Worm (Caenorhabditis elegans) whole organism, late embryonic: ENCODE data around the gene F27B3.6.

Experiments used
- C08G9.2 ChIP-seq: sonication (generic microtip); optimal IDR thresholded peaks from 2 replicates; lab custom pipeline; 2016; ENCODE audit warnings: mild to moderate bottlenecking, missing genetic modification characterization, moderate library complexity, missing compliant biosample characterization
- K09A11.1 ChIP-seq: sonication (generic microtip); optimal IDR thresholded peaks from 2 replicates; lab custom pipeline; 2017; ENCODE audit warnings: antibody characterized with exemption, mild to moderate bottlenecking, missing genetic modification characterization, missing compliant biosample characterization; ENCODE audit not compliant: insufficient read depth
- Y22D7AL.16 ChIP-seq: sonication (generic microtip); optimal IDR thresholded peaks from 2 replicates; lab custom pipeline; 2016; ENCODE audit warnings: missing genetic modification characterization, missing compliant biosample characterization
- ceh-14 ChIP-seq: sonication (generic microtip); optimal IDR thresholded peaks from 2 replicates; lab custom pipeline; 2016; ENCODE audit warnings: missing genotype, missing genetic modification characterization, missing compliant biosample characterization
- ceh-18 ChIP-seq: sonication (generic microtip); optimal IDR thresholded peaks from 2 replicates; lab custom pipeline; 2016; ENCODE audit warnings: missing genetic modification characterization, missing compliant biosample characterization
- ceh-2 ChIP-seq: sonication (generic microtip); optimal IDR thresholded peaks from 2 replicates; lab custom pipeline; 2016; ENCODE audit warnings: missing genotype, missing genetic modification characterization, missing compliant biosample characterization
- ceh-22 ChIP-seq: sonication (generic microtip); optimal IDR thresholded peaks from 2 replicates; lab custom pipeline; 2017; ENCODE audit warnings: missing biosample characterization, missing genetic modification characterization
- ceh-30 ChIP-seq: fragments of 150-350 bp; optimal IDR thresholded peaks from 2 replicates; lab custom pipeline; 2014; ENCODE audit warnings: missing biosample characterization, missing genetic modification characterization
- ceh-31 ChIP-seq: sonication (generic microtip); optimal IDR thresholded peaks from 2 replicates; lab custom pipeline; 2016; ENCODE audit warnings: missing genetic modification characterization, missing compliant biosample characterization
- ceh-34 ChIP-seq: sonication (generic microtip); optimal IDR thresholded peaks from 2 replicates; lab custom pipeline; 2016; ENCODE audit warnings: mild to moderate bottlenecking, missing genetic modification characterization, missing compliant biosample characterization
- ceh-45 ChIP-seq: fragments of 200-800 bp; sonication (Bioruptor generic); IDR thresholded peaks from 2 replicates; pipeline ENCODE4 v1.3.6; 2022; ENCODE audit warnings: missing genetic modification reagents, missing genetic modification characterization, missing compliant biosample characterization
- ceh-6 ChIP-seq: fragments of 200-800 bp; sonication (Bioruptor generic); optimal IDR thresholded peaks from 2 replicates; lab custom pipeline; 2018; ENCODE audit warnings: mild to moderate bottlenecking, missing genetic modification characterization, missing compliant biosample characterization
- elt-2 ChIP-seq: sonication (generic microtip); optimal IDR thresholded peaks from 2 replicates; lab custom pipeline; 2016; ENCODE audit warnings: missing genetic modification reagents, missing genetic modification characterization, missing compliant biosample characterization
- elt-4 ChIP-seq: sonication (generic microtip); optimal IDR thresholded peaks from 2 replicates; lab custom pipeline; 2016; ENCODE audit warnings: missing genetic modification characterization, missing compliant biosample characterization
- eyg-1 ChIP-seq: sonication (generic microtip); optimal IDR thresholded peaks from 2 replicates; lab custom pipeline; 2016; ENCODE audit warnings: missing genotype, missing genetic modification characterization, missing compliant biosample characterization
- fkh-10 ChIP-seq: fragments of 150-350 bp; optimal IDR thresholded peaks from 2 replicates; lab custom pipeline; 2014; ENCODE audit warnings: missing biosample characterization, missing genetic modification reagents, missing genetic modification characterization
- gmeb-2 ChIP-seq: sonication (generic microtip); optimal IDR thresholded peaks from 2 replicates; lab custom pipeline; 2016; ENCODE audit warnings: missing genetic modification characterization, inconsistent platforms, missing compliant biosample characterization
- hlh-13 ChIP-seq: fragments of 200-800 bp; sonication (Bioruptor generic); optimal IDR thresholded peaks from 2 replicates; lab custom pipeline; 2018; ENCODE audit warnings: mild to moderate bottlenecking, missing genetic modification characterization, missing compliant biosample characterization
- lin-11 ChIP-seq: fragments of 200-800 bp; sonication (Bioruptor generic); optimal IDR thresholded peaks from 2 replicates; lab custom pipeline; 2018; ENCODE audit warnings: mild to moderate bottlenecking, missing genetic modification characterization, missing compliant biosample characterization
- nfya-1 ChIP-seq: sonication (generic microtip); optimal IDR thresholded peaks from 2 replicates; lab custom pipeline; 2017; ENCODE audit warnings: missing genetic modification characterization, mild to moderate bottlenecking, missing compliant biosample characterization, antibody characterized with exemption, moderate library complexity
- nhr-11 ChIP-seq: fragments of 150-350 bp; optimal IDR thresholded peaks from 2 replicates; lab custom pipeline; 2014; ENCODE audit warnings: missing biosample characterization, missing genetic modification characterization
- pat-9 ChIP-seq: fragments of 200-800 bp; sonication (Bioruptor generic); optimal IDR thresholded peaks from 2 replicates; lab custom pipeline; 2018; ENCODE audit warnings: mild to moderate bottlenecking, missing genetic modification characterization, moderate library complexity, missing compliant biosample characterization
- pax-1 ChIP-seq: fragments of 150-350 bp; optimal IDR thresholded peaks from 2 replicates; lab custom pipeline; 2014; ENCODE audit warnings: missing biosample characterization, missing genetic modification characterization
- ref-2 ChIP-seq: sonication (generic microtip); optimal IDR thresholded peaks from 2 replicates; lab custom pipeline; 2016; ENCODE audit warnings: missing genetic modification characterization, missing compliant biosample characterization
- rnt-1 ChIP-seq: sonication (generic microtip); optimal IDR thresholded peaks from 2 replicates; lab custom pipeline; 2016; ENCODE audit warnings: missing genetic modification characterization, missing compliant biosample characterization
- sdc-2 ChIP-seq: sonication (generic microtip); optimal IDR thresholded peaks from 2 replicates; lab custom pipeline; 2016; ENCODE audit warnings: missing genotype, missing genetic modification characterization, missing compliant biosample characterization
- sox-4 ChIP-seq: sonication (generic microtip); optimal IDR thresholded peaks from 2 replicates; lab custom pipeline; 2017; ENCODE audit warnings: mild to moderate bottlenecking, missing genetic modification characterization, inconsistent platforms, missing compliant biosample characterization
- syd-9 ChIP-seq: sonication (generic microtip); optimal IDR thresholded peaks from 2 replicates; lab custom pipeline; 2016; ENCODE audit warnings: mild to moderate bottlenecking, missing genetic modification characterization, moderate library complexity, missing compliant biosample characterization
- tbx-2 ChIP-seq: sonication (generic microtip); optimal IDR thresholded peaks from 2 replicates; lab custom pipeline; 2016; ENCODE audit warnings: missing genetic modification characterization, missing compliant biosample characterization
- tbx-7 ChIP-seq: sonication (generic microtip); optimal IDR thresholded peaks from 2 replicates; lab custom pipeline; 2016; ENCODE audit warnings: missing genotype, missing genetic modification characterization, missing compliant biosample characterization
- unc-3 ChIP-seq, 2 experiments: fragments of 200-800 bp in 1 of 2; sonication (Bioruptor generic) in 1 of 2; sonication (generic microtip) in 1 of 2; conservative IDR thresholded peaks in 1 of 2; optimal IDR thresholded peaks in 1 of 2; 2 replicates each; pipeline versions ENCODE4 v1.3.6 to Lab custom; 2016 to 2022; ENCODE audit warnings: missing compliant biosample characterization in 2 of 2, missing genetic modification characterization in 2 of 2, missing genetic modification reagents in 1 of 2
- unc-42 ChIP-seq: sonication (generic microtip); optimal IDR thresholded peaks from 2 replicates; lab custom pipeline; 2016; ENCODE audit warnings: missing genotype, missing genetic modification characterization, missing compliant biosample characterization
- unc-55 ChIP-seq: sonication (generic microtip); optimal IDR thresholded peaks from 2 replicates; lab custom pipeline; 2017; ENCODE audit warnings: missing biosample characterization, missing genetic modification reagents, missing genetic modification characterization
- ztf-16 ChIP-seq: sonication (generic microtip); optimal IDR thresholded peaks from 2 replicates; lab custom pipeline; 2017; ENCODE audit warnings: missing genetic modification characterization, missing compliant biosample characterization

F27B3.6 gene

ce11 chrIII:6532647-6533046 lies 45.8 kb downstream of the F27B3.6 start, which contains the start of gene srxa-5:
Gene srxa-5, plus strand, starts transcription at chrIII:6532947.
- no peak for TF ChIP-seq pat-9 (tag; lab: Kevin White, UChicago)
- TF ChIP-seq syd-9 = no peak
- TF ChIP-seq nfya-1 (tag; lab: Kevin White, UChicago) = no peak
- no peak for TF ChIP-seq lin-11 (tag; lab: Kevin White, UChicago)
- no peak for TF ChIP-seq ceh-22 (tag; lab: Kevin White, UChicago)
- TF ChIP-seq sdc-2 (tag; lab: Kevin White, UChicago) = no peak
- no peak for TF ChIP-seq sox-4 (tag; lab: Kevin White, UChicago)
- TF ChIP-seq ceh-31 (tag; lab: Kevin White, UChicago) = no peak
- TF ChIP-seq tbx-7 (tag; lab: Kevin White, UChicago) = no peak
- TF ChIP-seq nhr-11 (tag; lab: Kevin White, UChicago) = no peak
- no peak for TF ChIP-seq K09A11.1
- TF ChIP-seq tbx-2 = no peak
- TF ChIP-seq gmeb-2 (tag; lab: Kevin White, UChicago) = no peak
- TF ChIP-seq rnt-1 (tag; lab: Kevin White, UChicago) = no peak
- TF ChIP-seq eyg-1 (tag; lab: Kevin White, UChicago) = no peak

- TF ChIP-seq C08G9.2 (no peak), unc-42 (no peak), eyg-1 (tag; lab: Kevin White, UChicago) (no peak), ceh-2 (tag; lab: Kevin White, UChicago) (no peak), ceh-31 (tag; lab: Kevin White, UChicago) (no peak), hlh-13 (GFP tag; lab: Kevin White, UChicago) (no peak), ceh-30 (no peak), elt-4 (tag; lab: Kevin White, UChicago) (no peak), elt-2 (tag; lab: Kevin White, UChicago) (no peak), sdc-2 (tag; lab: Kevin White, UChicago) (no peak), ceh-45 (GFP tag; lab: Robert Waterston, UW) (no peak), ceh-6 (GFP tag; lab: Kevin White, UChicago) (no peak), unc-55 (no peak), ref-2 (tag; lab: Kevin White, UChicago) (no peak), ztf-16 (tag; lab: Kevin White, UChicago) (no peak), fkh-10 (GFP tag; lab: Kevin White, UChicago) (no peak)
These were observed 47.3 kb downstream of the F27B3.6 start, which contains the start of gene C09E7.11 for ce11 chrIII:6531099-6531498. Gene C09E7.11, plus strand, starts transcription at chrIII:6531399.

- TF ChIP-seq unc-3 (GFP tag; conservative IDR thresholded peaks at IDR 0.05; lab: Robert Waterston, UW) (no peak), unc-3 (tag; optimal IDR thresholded peaks at IDR 0.05; lab: Kevin White, UChicago) (no peak), ref-2 (tag; lab: Kevin White, UChicago) (no peak), tbx-2 (no peak), ceh-14 (tag; lab: Kevin White, UChicago) (no peak), elt-4 (tag; lab: Kevin White, UChicago) (no peak), Y22D7AL.16 (tag; lab: Kevin White, UChicago) (no peak), unc-42 (no peak), pax-1 (tag; lab: Kevin White, UChicago) (no peak), ceh-18 (no peak), ceh-34 (tag; lab: Kevin White, UChicago) (no peak)
These were observed 50.5 kb downstream of the F27B3.6 start, which contains the start of gene pqn-10 for ce11 chrIII:6527902-6528301. Gene pqn-10, plus strand, starts transcription at chrIII:6528202.
